Fruit fly (Drosophila melanogaster) whole organism, embryonic: ENCODE data around the gene Cpr78Ca.
A peak's percentile ranks its signal among the peaks of the same experiment; 100 is the strongest.

ENCODE experiments used
- Asciz ChIP-seq: fragments of 200-800 bp; sonication (Bioruptor generic); optimal IDR thresholded peaks from 2 replicates; lab custom pipeline; 2017; ENCODE audit warnings: missing biosample characterization, mild to moderate bottlenecking, missing genetic modification characterization, missing genetic modification reagents
- CG10209 ChIP-seq: fragments of 200-800 bp; sonication (Bioruptor generic); optimal IDR thresholded peaks from 3 replicates; lab custom pipeline; 2017; ENCODE audit warnings: missing biosample characterization, mild to moderate bottlenecking, missing genetic modification characterization, missing genetic modification reagents
- CG10565 ChIP-seq: fragments of 200-800 bp; sonication (Bioruptor generic); optimal IDR thresholded peaks from 3 replicates; lab custom pipeline; 2016; ENCODE audit warnings: missing biosample characterization, mild to moderate bottlenecking, missing genetic modification characterization
- CG12744 ChIP-seq: fragments of 200-800 bp; sonication (Bioruptor generic); optimal IDR thresholded peaks from 2 replicates; lab custom pipeline; 2016; ENCODE audit warnings: missing biosample characterization, missing genetic modification characterization
- CG13775 ChIP-seq: fragments of 200-800 bp; sonication (Bioruptor generic); optimal IDR thresholded peaks from 3 replicates; lab custom pipeline; 2017; ENCODE audit warnings: missing biosample characterization, mild to moderate bottlenecking, missing genetic modification characterization
- CG14965 ChIP-seq: fragments of 200-800 bp; sonication (Bioruptor generic); optimal IDR thresholded peaks from 2 replicates; lab custom pipeline; 2016; ENCODE audit warnings: missing biosample characterization, missing genetic modification characterization, borderline replicate concordance
- CG16813 ChIP-seq: fragments of 200-800 bp; sonication (Bioruptor generic); IDR thresholded peaks from 3 replicates; pipeline ENCODE4 v1.3.6; 2022; ENCODE audit warnings: missing biosample characterization, missing genetic modification characterization; ENCODE audit not compliant: partially characterized antibody
- CG17361 ChIP-seq: fragments of 200-800 bp; sonication (Bioruptor generic); IDR thresholded peaks from 3 replicates; pipeline ENCODE4 v1.3.6; 2022; ENCODE audit warnings: missing biosample characterization, missing genetic modification characterization
- CG17568 ChIP-seq: fragments of 200-800 bp; sonication (Bioruptor generic); optimal IDR thresholded peaks from 2 replicates; lab custom pipeline; 2018; ENCODE audit warnings: missing biosample characterization, mild to moderate bottlenecking, missing genetic modification characterization, moderate library complexity
- CG18011 ChIP-seq: fragments of 200-800 bp; sonication (Bioruptor generic); optimal IDR thresholded peaks from 2 replicates; lab custom pipeline; 2017; ENCODE audit warnings: missing biosample characterization, missing genetic modification characterization, mild to moderate bottlenecking, moderate library complexity, missing genotype
- CG2875 ChIP-seq: fragments of 200-800 bp; sonication (Bioruptor generic); optimal IDR thresholded peaks from 2 replicates; lab custom pipeline; 2017; ENCODE audit warnings: missing biosample characterization, mild to moderate bottlenecking, missing genetic modification characterization, missing genetic modification reagents
- CG30020 ChIP-seq: fragments of 200-800 bp; optimal IDR thresholded peaks from 2 replicates; lab custom pipeline; 2019; ENCODE audit warnings: missing biosample characterization, mild to moderate bottlenecking, missing genetic modification characterization, moderate library complexity
- CG32772 ChIP-seq: fragments of 200-800 bp; sonication (Bioruptor generic); IDR thresholded peaks from 2 replicates; pipeline ENCODE4 v1.3.6; 2022; ENCODE audit warnings: missing biosample characterization, missing genetic modification characterization
- CG3847 ChIP-seq: fragments of 200-800 bp; sonication (Bioruptor generic); IDR thresholded peaks from 2 replicates; pipeline ENCODE4 v1.3.6; 2022; ENCODE audit warnings: missing biosample characterization, missing genetic modification characterization
- CG4360 ChIP-seq: fragments of 200-800 bp; sonication (Bioruptor generic); IDR thresholded peaks from 2 replicates; pipeline ENCODE4 v1.3.6; 2022; ENCODE audit warnings: missing biosample characterization, missing genetic modification characterization
- CG6791 ChIP-seq: fragments of 200-800 bp; sonication (Bioruptor generic); IDR thresholded peaks from 3 replicates; pipeline ENCODE4 v1.3.6; 2022; ENCODE audit warnings: missing biosample characterization, missing genetic modification characterization; ENCODE audit not compliant: partially characterized antibody
- CG7372 ChIP-seq: fragments of 200-800 bp; sonication (Bioruptor generic); IDR thresholded peaks from 2 replicates; pipeline ENCODE4 v1.3.6; 2022; ENCODE audit warnings: missing biosample characterization, missing genetic modification characterization
- CrebB ChIP-seq: fragments of 200-800 bp; sonication (Bioruptor generic); optimal IDR thresholded peaks from 3 replicates; lab custom pipeline; 2018; ENCODE audit warnings: missing biosample characterization, mild to moderate bottlenecking, missing genetic modification characterization
- Dfd ChIP-seq, 2 experiments: fragments of >200 bp; optimal IDR thresholded peaks; 2 replicates each; lab custom pipeline; 2017; ENCODE audit warnings: missing biosample characterization in 2 of 2, missing genetic modification characterization in 2 of 2
- Dip2 ChIP-seq: fragments of 200-800 bp; sonication (Bioruptor generic); IDR thresholded peaks from 2 replicates; pipeline ENCODE4 v1.3.6; 2022; ENCODE audit warnings: missing biosample characterization, missing genetic modification characterization
- Dp ChIP-seq: fragments of 200-800 bp; sonication (Bioruptor generic); optimal IDR thresholded peaks from 2 replicates; lab custom pipeline; 2018; ENCODE audit warnings: missing biosample characterization, mild to moderate bottlenecking, missing genetic modification characterization, moderate library complexity
- HLH4C ChIP-seq: fragments of 200-800 bp; sonication (Bioruptor generic); IDR thresholded peaks from 3 replicates; pipeline ENCODE4 v1.3.6; 2022; ENCODE audit warnings: missing biosample characterization, missing genetic modification characterization; ENCODE audit not compliant: partially characterized antibody
- Max ChIP-seq: fragments of 200-800 bp; sonication (Bioruptor generic); optimal IDR thresholded peaks from 2 replicates; lab custom pipeline; 2016; ENCODE audit warnings: missing biosample characterization, mild to moderate bottlenecking, missing genetic modification characterization
- NC2α ChIP-seq: fragments of 200-800 bp; sonication (Bioruptor generic); optimal IDR thresholded peaks from 2 replicates; lab custom pipeline; 2016; ENCODE audit warnings: missing biosample characterization, missing genetic modification characterization
- Neu2 ChIP-seq: fragments of 200-800 bp; sonication (Bioruptor generic); optimal IDR thresholded peaks from 3 replicates; lab custom pipeline; 2016; ENCODE audit warnings: missing biosample characterization, missing genetic modification characterization, borderline replicate concordance
- Oaz ChIP-seq: fragments of 200-800 bp; sonication (Bioruptor generic); IDR thresholded peaks from 2 replicates; pipeline ENCODE4 v1.3.6; 2022; ENCODE audit warnings: missing biosample characterization, missing genetic modification characterization
- Sin3A ChIP-seq: fragments of >200 bp; optimal IDR thresholded peaks from 2 replicates; lab custom pipeline; 2018
- Six4 ChIP-seq: fragments of 200-800 bp; sonication (Bioruptor generic); optimal IDR thresholded peaks from 2 replicates; lab custom pipeline; 2016; ENCODE audit warnings: missing biosample characterization, missing genetic modification characterization
- Xrp1 ChIP-seq: fragments of 200-800 bp; sonication (Bioruptor generic); IDR thresholded peaks from 2 replicates; pipeline ENCODE4 v1.3.6; 2022; ENCODE audit warnings: missing biosample characterization, missing genetic modification characterization
- al ChIP-seq: fragments of 200-800 bp; sonication (Bioruptor generic); IDR thresholded peaks from 2 replicates; pipeline ENCODE4 v1.3.6; 2022; ENCODE audit warnings: missing biosample characterization, missing genetic modification characterization
- bab2 ChIP-seq: fragments of 200-800 bp; sonication (Bioruptor generic); optimal IDR thresholded peaks from 2 replicates; lab custom pipeline; 2016; ENCODE audit warnings: missing biosample characterization, missing genetic modification characterization
- bigmax ChIP-seq: fragments of 200-800 bp; sonication (Bioruptor generic); optimal IDR thresholded peaks from 2 replicates; lab custom pipeline; 2018; ENCODE audit warnings: missing biosample characterization, mild to moderate bottlenecking, missing genetic modification characterization
- crol ChIP-seq: fragments of 200-800 bp; sonication (Bioruptor generic); IDR thresholded peaks from 2 replicates; pipeline ENCODE4 v1.3.6; 2022; ENCODE audit warnings: missing biosample characterization, missing genetic modification characterization
- cwo ChIP-seq: fragments of 200-800 bp; sonication (Bioruptor generic); optimal IDR thresholded peaks from 3 replicates; lab custom pipeline; 2017; ENCODE audit warnings: missing biosample characterization, missing genetic modification characterization, mild to moderate bottlenecking, moderate library complexity, missing genetic modification reagents
- exex ChIP-seq: fragments of 200-800 bp; sonication (Bioruptor generic); optimal IDR thresholded peaks from 4 replicates; lab custom pipeline; 2018; ENCODE audit warnings: missing biosample characterization, mild to moderate bottlenecking, missing genetic modification characterization, moderate library complexity
- fd64A ChIP-seq: fragments of 200-800 bp; sonication (Bioruptor generic); optimal IDR thresholded peaks from 3 replicates; lab custom pipeline; 2018; ENCODE audit warnings: missing biosample characterization, mild to moderate bottlenecking, missing genetic modification characterization
- gem ChIP-seq: fragments of 200-800 bp; sonication (Bioruptor generic); optimal IDR thresholded peaks from 2 replicates; lab custom pipeline; 2019; ENCODE audit warnings: missing biosample characterization, mild to moderate bottlenecking, missing genetic modification characterization, moderate library complexity
- gsb ChIP-seq: fragments of 200-800 bp; sonication (Bioruptor generic); IDR thresholded peaks from 2 replicates; pipeline ENCODE4 v1.3.6; 2022; ENCODE audit warnings: missing biosample characterization, missing genetic modification characterization
- h ChIP-seq: fragments of >200 bp; optimal IDR thresholded peaks from 2 replicates; lab custom pipeline; 2017
- kah ChIP-seq: fragments of 200-800 bp; sonication (Bioruptor generic); optimal IDR thresholded peaks from 2 replicates; lab custom pipeline; 2018; ENCODE audit warnings: missing biosample characterization, mild to moderate bottlenecking, missing genetic modification characterization
- klu ChIP-seq: fragments of 200-800 bp; sonication (Bioruptor generic); IDR thresholded peaks from 2 replicates; pipeline ENCODE4 v1.3.6; 2022; ENCODE audit warnings: missing biosample characterization, missing genetic modification characterization
- mam ChIP-seq: fragments of 200-800 bp; sonication (Bioruptor generic); optimal IDR thresholded peaks from 3 replicates; lab custom pipeline; 2016; ENCODE audit warnings: missing biosample characterization, missing genetic modification characterization
- nerfin-2 ChIP-seq: fragments of 200-800 bp; sonication (Bioruptor generic); IDR thresholded peaks from 2 replicates; pipeline ENCODE4 v1.3.6; 2022; ENCODE audit warnings: missing biosample characterization, missing genetic modification characterization; ENCODE audit not compliant: partially characterized antibody
- nom ChIP-seq: fragments of 200-800 bp; sonication (Bioruptor generic); optimal IDR thresholded peaks from 2 replicates; lab custom pipeline; 2017; ENCODE audit warnings: missing biosample characterization, missing genetic modification characterization, mild to moderate bottlenecking, moderate library complexity, missing genetic modification reagents
- pb ChIP-seq: fragments of 200-800 bp; sonication (Bioruptor generic); optimal IDR thresholded peaks from 3 replicates; lab custom pipeline; 2016; ENCODE audit warnings: missing biosample characterization, missing genetic modification characterization
- pnt ChIP-seq: fragments of 200-800 bp; sonication (Bioruptor generic); optimal IDR thresholded peaks from 3 replicates; lab custom pipeline; 2016; ENCODE audit warnings: missing biosample characterization, missing genetic modification characterization
- prd ChIP-seq, 3 experiments: fragments of >200 bp in 2 of 3; fragments of 200-800 bp in 1 of 3; sonication (Bioruptor generic) in 1 of 3; optimal IDR thresholded peaks in 2 of 3; IDR thresholded peaks in 1 of 3; 2 replicates in 2 of 3; 3 replicates in 1 of 3; pipeline versions ENCODE4 v1.3.6 to Lab custom; 2017 to 2022; ENCODE audit warnings: missing biosample characterization in 1 of 3, missing genetic modification characterization in 1 of 3
- scrt ChIP-seq: fragments of 200-800 bp; sonication (Bioruptor generic); optimal IDR thresholded peaks from 2 replicates; lab custom pipeline; 2018; ENCODE audit warnings: missing biosample characterization, mild to moderate bottlenecking, missing genetic modification characterization, moderate library complexity
- zf30C ChIP-seq: fragments of 200-800 bp; sonication (Bioruptor generic); optimal IDR thresholded peaks from 3 replicates; lab custom pipeline; 2018; ENCODE audit warnings: missing biosample characterization, mild to moderate bottlenecking, missing genetic modification characterization
- zfh2 ChIP-seq: fragments of 200-800 bp; sonication (Bioruptor generic); optimal IDR thresholded peaks from 2 replicates; lab custom pipeline; 2016; ENCODE audit warnings: missing biosample characterization, missing genetic modification characterization

Gene Cpr78Ca

dm6 chr3L:21304400-21304799, 11.8 kb upstream of the Cpr78Ca start, which contains the start of the genes CG11309 and CG7632 (continued):
- TF ChIP-seq CG14965: peak; percentile 91
- peak; percentile 93 for TF ChIP-seq CG30020 (tag; lab: Kevin White, UChicago)
- TF ChIP-seq CG6791 (GFP tag; lab: Robert Waterston, UW): 0 out of 3 replicates have a peak, but pooled peaks have one; percentile 33
- peak; percentile 98 for TF ChIP-seq mam (GFP tag; lab: Kevin White, UChicago)
- TF ChIP-seq Max (GFP tag; lab: Kevin White, UChicago): peak; percentile 99
- peak; percentile 99 for TF ChIP-seq kah (GFP tag; lab: Kevin White, UChicago)
- TF ChIP-seq CG17568: peak; percentile 99
- peak; percentile 89 for TF ChIP-seq klu
- TF ChIP-seq NC2α (GFP tag; lab: Kevin White, UChicago): peak; percentile 98
- peak; percentile 71 for TF ChIP-seq crol (GFP tag; lab: Robert Waterston, UW)
- peak; percentile 99 for TF ChIP-seq CG10209 (GFP tag; lab: Kevin White, UChicago)
- TF ChIP-seq CG18011 (GFP tag; lab: Kevin White, UChicago): peak; percentile 93
- peak; percentile 99 for TF ChIP-seq fd64A
- TF ChIP-seq CG12744 (GFP tag; lab: Kevin White, UChicago): peak; percentile 99
- TF ChIP-seq CG2875: peak; percentile 99
- peak; percentile 97 for TF ChIP-seq CG10565 (GFP tag; lab: Kevin White, UChicago)
- TF ChIP-seq nom (GFP tag; lab: Kevin White, UChicago): peak; percentile 99
- TF ChIP-seq Oaz (GFP tag; lab: Robert Waterston, UW): peak; percentile 97
- TF ChIP-seq al (GFP tag; lab: Robert Waterston, UW): peak; percentile 93
- TF ChIP-seq prd (optimal IDR thresholded peaks at IDR 0.05; lab: Kevin White, UChicago): no peak
- TF ChIP-seq prd (GFP tag; IDR thresholded peaks at IDR 0.05; lab: Robert Waterston, UW): peak; percentile 97
- peak; percentile 97 for TF ChIP-seq CG3847 (GFP tag; lab: Robert Waterston, UW)
- TF ChIP-seq bab2 (GFP tag; lab: Kevin White, UChicago): peak; percentile 98
- peak; percentile 100 for TF ChIP-seq CrebB (tag; lab: Kevin White, UChicago)
- peak; percentile 94 for TF ChIP-seq gsb (GFP tag; lab: Robert Waterston, UW)
- peak; percentile 99 for TF ChIP-seq scrt
- TF ChIP-seq Dip2 (GFP tag; lab: Robert Waterston, UW): no peak
- peak; percentile 100 for TF ChIP-seq gem
- peak; percentile 93 for TF ChIP-seq CG32772 (GFP tag; lab: Robert Waterston, UW)
- TF ChIP-seq exex: peak; percentile 98
- peak; percentile 79 for TF ChIP-seq zf30C (GFP tag; lab: Kevin White, UChicago)
- TF ChIP-seq HLH4C (GFP tag; lab: Robert Waterston, UW): no peak
- peak; percentile 10; the same call in 1 of the 3 replicates for TF ChIP-seq CG16813
- TF ChIP-seq bigmax (GFP tag; lab: Kevin White, UChicago): peak; percentile 87
- TF ChIP-seq h (lab: Kevin White, UChicago): no peak
- peak; percentile 9 for TF ChIP-seq Sin3A (lab: Kevin White, UChicago)
- no peak for TF ChIP-seq nerfin-2 (GFP tag; lab: Robert Waterston, UW)
- peak; percentile 98 for TF ChIP-seq pb
- no peak for TF ChIP-seq Dfd (GFP tag; optimal IDR thresholded peaks at IDR 0.05; lab: Kevin White, UChicago)
- TF ChIP-seq Neu2 (GFP tag; lab: Kevin White, UChicago): peak; percentile 96
- TF ChIP-seq cwo (GFP tag; lab: Kevin White, UChicago): peak; percentile 98
- TF ChIP-seq CG4360 (GFP tag; lab: Robert Waterston, UW): peak; percentile 88
- TF ChIP-seq pnt (GFP tag; lab: Kevin White, UChicago): peak; percentile 97
- TF ChIP-seq Xrp1 (GFP tag; lab: Robert Waterston, UW): peak; percentile 99
- peak; percentile 99 for TF ChIP-seq CG17361 (GFP tag; lab: Robert Waterston, UW)
- TF ChIP-seq CG13775: peak; percentile 99
- TF ChIP-seq Asciz (GFP tag; lab: Kevin White, UChicago): peak; percentile 100
- TF ChIP-seq Dp: peak; percentile 59
- peak; percentile 97 for TF ChIP-seq zfh2 (GFP tag; lab: Kevin White, UChicago)
- TF ChIP-seq Six4: peak; percentile 99
- TF ChIP-seq CG7372: peak; percentile 97
